3 fruit fly cellular contexts compared by ENCODE assay signal in the genomic region with DNA sequence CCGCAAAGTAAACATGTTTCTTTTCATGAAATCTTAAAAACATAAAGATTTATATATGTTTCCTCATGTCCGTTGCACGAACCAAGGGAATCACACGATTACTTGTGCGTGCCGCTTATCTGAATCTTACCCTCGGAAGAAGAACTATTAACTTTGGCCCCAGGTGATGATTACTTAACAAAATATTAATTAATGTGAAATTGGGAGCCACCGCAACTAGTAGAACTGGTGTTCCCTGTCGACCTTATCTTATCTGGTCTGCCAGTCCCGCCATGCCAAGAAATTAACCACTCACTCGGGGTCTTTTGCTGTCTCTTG.
TF ChIP-seq lines count a peak whose summit lies in the region.

No protein-coding gene starts in this region.

- TF ChIP-seq CTCF in whole organism, embryonic (GFP tag; optimal IDR thresholded peaks at IDR 0.05; lab: Kevin White, UChicago): no peak

TF ChIP-seq in whole organism, embryonic, 481 proteins besides CTCF, POLR2A, EP300 and RAD21 (continues in another document):
- peak; percentile 64 for TF ChIP-seq exex (tag; optimal IDR thresholded peaks at IDR 0.05; lab: Kevin White, UChicago)
- no peak for TF ChIP-seq CG13624 (GFP tag; optimal IDR thresholded peaks at IDR 0.05; lab: Kevin White, UChicago)
- no peak for TF ChIP-seq CG1647 (GFP tag; optimal IDR thresholded peaks at IDR 0.05; lab: Kevin White, UChicago)
- no peak for TF ChIP-seq al (GFP tag; IDR thresholded peaks at IDR 0.05; lab: Robert Waterston, UW)
- no peak for TF ChIP-seq sqz (GFP tag; optimal IDR thresholded peaks at IDR 0.05; lab: Kevin White, UChicago)
- TF ChIP-seq mam (GFP tag; optimal IDR thresholded peaks at IDR 0.05; lab: Kevin White, UChicago): no peak
- TF ChIP-seq Dp (GFP tag; optimal IDR thresholded peaks at IDR 0.05; lab: Kevin White, UChicago): no peak
- peak in 1 of 2 experiments; percentile 66 for TF ChIP-seq Hr78 (GFP tag; optimal IDR thresholded peaks at IDR 0.05; lab: Kevin White, UChicago)
- TF ChIP-seq en (GFP tag; optimal IDR thresholded peaks at IDR 0.05; lab: Kevin White, UChicago): no peak
- no peak for TF ChIP-seq lilli (GFP tag; optimal IDR thresholded peaks at IDR 0.05; lab: Kevin White, UChicago)
- no peak for TF ChIP-seq mld (GFP tag; IDR thresholded peaks at IDR 0.05; lab: Robert Waterston, UW; ENCODE audit: partially characterized antibody)
- no peak for TF ChIP-seq Nf-YB (GFP tag; optimal IDR thresholded peaks at IDR 0.05; lab: Kevin White, UChicago)
- no peak for TF ChIP-seq CG8944 (GFP tag; optimal IDR thresholded peaks at IDR 0.05; lab: Kevin White, UChicago)
- peak; percentile 46 for TF ChIP-seq Med (GFP tag; lab: Kevin White, UChicago)
- TF ChIP-seq gce (GFP tag; IDR thresholded peaks at IDR 0.05; lab: Robert Waterston, UW): no peak
- TF ChIP-seq grn (GFP tag; optimal IDR thresholded peaks at IDR 0.05; lab: Kevin White, UChicago): peak; percentile 55
- no peak for TF ChIP-seq CG10959 (GFP tag; IDR thresholded peaks at IDR 0.05; lab: Robert Waterston, UW)
- no peak for TF ChIP-seq CG13296 (GFP tag; optimal IDR thresholded peaks at IDR 0.05; lab: Kevin White, UChicago)
- peak; percentile 13 for TF ChIP-seq grau (tag; optimal IDR thresholded peaks at IDR 0.05; lab: Kevin White, UChicago)
- no peak for TF ChIP-seq croc (GFP tag; conservative IDR thresholded peaks at IDR 0.05; lab: Robert Waterston, UW)
- no peak for TF ChIP-seq ara (GFP tag; IDR thresholded peaks at IDR 0.05; lab: Robert Waterston, UW)
- TF ChIP-seq CG4854 (GFP tag; optimal IDR thresholded peaks at IDR 0.05; lab: Kevin White, UChicago): no peak
- no peak for TF ChIP-seq CG3163 (GFP tag; optimal IDR thresholded peaks at IDR 0.05; lab: Kevin White, UChicago)
- TF ChIP-seq Vsx1 (GFP tag; optimal IDR thresholded peaks at IDR 0.05; lab: Kevin White, UChicago): no peak
- TF ChIP-seq CrebB (tag; optimal IDR thresholded peaks at IDR 0.05; lab: Kevin White, UChicago): no peak
- TF ChIP-seq klu (GFP tag; IDR thresholded peaks at IDR 0.05; lab: Robert Waterston, UW): no peak
- TF ChIP-seq CG42726 (GFP tag; IDR thresholded peaks at IDR 0.05; lab: Robert Waterston, UW; ENCODE audit: partially characterized antibody): no peak
- TF ChIP-seq TFAM (GFP tag; optimal IDR thresholded peaks at IDR 0.05; lab: Kevin White, UChicago): no peak
- no peak for TF ChIP-seq zen2 (GFP tag; IDR thresholded peaks at IDR 0.05; lab: Robert Waterston, UW; ENCODE audit: partially characterized antibody)
- TF ChIP-seq dysf (GFP tag; IDR thresholded peaks at IDR 0.05; lab: Robert Waterston, UW): no peak

TF ChIP-seq in whole organism, prepupa, 60 proteins besides CTCF, POLR2A, EP300 and RAD21:
- TF ChIP-seq Hr38 (GFP tag; optimal IDR thresholded peaks at IDR 0.05; lab: Kevin White, UChicago) (no peak), svp (GFP tag; lab: Kevin White, UChicago) (peak; percentile 40)

TF ChIP-seq in whole organism, wandering third instar larva, 38 proteins besides CTCF, POLR2A, EP300 and RAD21:
- TF ChIP-seq CG32264 (GFP tag; optimal IDR thresholded peaks at IDR 0.05; lab: Kevin White, UChicago): no peak
- TF ChIP-seq Rel (GFP tag; optimal IDR thresholded peaks at IDR 0.05; lab: Kevin White, UChicago): no peak
- TF ChIP-seq Rel (tag; optimal IDR thresholded peaks at IDR 0.05; lab: Kevin White, UChicago): peak; percentile 69
TF ChIP-seq in whole organism, wandering third instar larva: peak in this region for 1.
